Worm (Caenorhabditis elegans): Measurements from ENCODE around the gene F02E11.7.

- TF ChIP-seq egl-27 (tag; optimal IDR thresholded peaks at IDR 0.05) (no peak), fos-1 (tag; optimal IDR thresholded peaks at IDR 0.05) (no peak), fkh-10 (GFP tag; optimal IDR thresholded peaks at IDR 0.05) (no peak), nhr-77 (tag; optimal IDR thresholded peaks at IDR 0.05) (no peak), rnt-1 (tag; optimal IDR thresholded peaks at IDR 0.05) (peak; percentile 16), tlp-1 (tag; optimal IDR thresholded peaks at IDR 0.05) (no peak), ztf-4 (tag; optimal IDR thresholded peaks at IDR 0.05) (no peak)
Measured at ce11 chrII:3310957-3311657, 43.6 kb downstream of the F02E11.7 start.

Measured in whole organism, L1 larva.